Worm (Caenorhabditis elegans): ENCODE results near the gene alh-4.

The alh-4 gene

DNA sequence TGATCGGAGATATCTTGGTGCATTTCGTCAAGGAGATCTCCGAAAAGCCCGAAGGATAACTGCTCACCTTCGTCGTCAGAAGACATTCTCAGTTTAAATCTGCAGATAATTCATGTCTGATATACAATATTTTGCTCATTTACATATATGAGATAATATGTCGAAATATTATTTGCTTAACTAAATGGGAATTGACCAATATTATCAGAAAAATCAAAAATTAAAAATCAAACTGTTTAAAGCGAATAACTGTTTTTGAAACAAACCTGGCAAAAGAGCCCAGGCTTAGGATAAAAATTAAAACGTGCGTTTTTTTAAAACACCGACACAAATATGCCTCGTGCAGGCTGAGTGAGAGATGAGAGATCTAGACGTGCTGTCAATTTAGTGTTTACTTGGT, 11.9 kb upstream of the alh-4 start, which contains the start of gene T05H4.15:
T05H4.15 (minus strand) TSS at position 101 of the 400 bp plus-strand sequence.
- no peak for TF ChIP-seq cnd-1 (tag; optimal IDR thresholded peaks at IDR 0.05)
- TF ChIP-seq bed-3 (GFP tag; optimal IDR thresholded peaks at IDR 0.05) = no peak
- no peak for TF ChIP-seq nhr-28 (tag; optimal IDR thresholded peaks at IDR 0.05)
- TF ChIP-seq ceh-43 (GFP tag; optimal IDR thresholded peaks at IDR 0.05) = no peak
- TF ChIP-seq ceh-83 (GFP tag; optimal IDR thresholded peaks at IDR 0.05) = no peak
- TF ChIP-seq blmp-1 (tag; optimal IDR thresholded peaks at IDR 0.05) = no peak

ce11 chrV:6438601-6439000, 8.9 kb upstream of the alh-4 start, which contains the start of gene T05H4.4:
TSS of gene T05H4.4 (plus strand) at chrV:6438901.
- TF ChIP-seq nhr-76 (tag; optimal IDR thresholded peaks at IDR 0.05) = no peak
- TF ChIP-seq cnd-1 (tag; optimal IDR thresholded peaks at IDR 0.05) = no peak
- TF ChIP-seq ham-2 (GFP tag; optimal IDR thresholded peaks at IDR 0.05) = no peak
- TF ChIP-seq tbx-8 (GFP tag; optimal IDR thresholded peaks at IDR 0.05) = no peak
- TF ChIP-seq nhr-28 (tag; optimal IDR thresholded peaks at IDR 0.05) = no peak
- no peak for TF ChIP-seq mls-2 (tag; optimal IDR thresholded peaks at IDR 0.05)
- no peak for TF ChIP-seq ceh-39 (tag; optimal IDR thresholded peaks at IDR 0.05)
- TF ChIP-seq ceh-43 (GFP tag; optimal IDR thresholded peaks at IDR 0.05) = no peak
- TF ChIP-seq lin-13 (tag; optimal IDR thresholded peaks at IDR 0.05) = no peak
- no peak for TF ChIP-seq drap-1 (GFP tag; optimal IDR thresholded peaks at IDR 0.05)
- no peak for TF ChIP-seq nhr-237 (tag; optimal IDR thresholded peaks at IDR 0.05)
- TF ChIP-seq bed-3 (GFP tag; optimal IDR thresholded peaks at IDR 0.05) = no peak
- TF ChIP-seq unc-62 (GFP tag; optimal IDR thresholded peaks at IDR 0.05) = no peak

- TF ChIP-seq mab-5 (tag; optimal IDR thresholded peaks at IDR 0.05) = no peak
- no peak for TF ChIP-seq mep-1 (tag; optimal IDR thresholded peaks at IDR 0.05)
- TF ChIP-seq ham-2 (GFP tag; optimal IDR thresholded peaks at IDR 0.05) = no peak
- no peak for TF ChIP-seq ces-1 (GFP tag; optimal IDR thresholded peaks at IDR 0.05)
- TF ChIP-seq M03D4.4 (tag; optimal IDR thresholded peaks at IDR 0.05) = no peak
- no peak for TF ChIP-seq ztf-11 (tag; optimal IDR thresholded peaks at IDR 0.05)
- TF ChIP-seq drap-1 (GFP tag; optimal IDR thresholded peaks at IDR 0.05) = no peak
- TF ChIP-seq zip-8 (tag; optimal IDR thresholded peaks at IDR 0.05) = no peak
- TF ChIP-seq flh-1 (GFP tag; optimal IDR thresholded peaks at IDR 0.05) = no peak
- TF ChIP-seq nhr-2 (tag; optimal IDR thresholded peaks at IDR 0.05) = no peak
- TF ChIP-seq tbx-8 (GFP tag; optimal IDR thresholded peaks at IDR 0.05) = no peak
Measured at ce11 chrV:6436332-6436731, 6.6 kb upstream of the alh-4 start, which contains the start of gene hpo-19. TSS of gene hpo-19 (plus strand) at chrV:6436645.

- TF ChIP-seq lin-13 (tag; optimal IDR thresholded peaks at IDR 0.05) (peak; percentile 9), lsy-2 (tag; optimal IDR thresholded peaks at IDR 0.05) (peak; percentile 84), ces-1 (GFP tag; optimal IDR thresholded peaks at IDR 0.05) (no peak), mep-1 (tag; optimal IDR thresholded peaks at IDR 0.05) (peak; percentile 51), nhr-237 (tag; optimal IDR thresholded peaks at IDR 0.05) (no peak), sptf-1 (tag; optimal IDR thresholded peaks at IDR 0.05) (no peak), hlh-1 (tag; optimal IDR thresholded peaks at IDR 0.05) (peak; percentile 2), pha-4 (tag; optimal IDR thresholded peaks at IDR 0.05) (peak; percentile 8), sem-2 (GFP tag; optimal IDR thresholded peaks at IDR 0.05) (no peak), cnd-1 (tag; optimal IDR thresholded peaks at IDR 0.05) (no peak), flh-1 (GFP tag; optimal IDR thresholded peaks at IDR 0.05) (no peak), nhr-28 (tag; optimal IDR thresholded peaks at IDR 0.05) (no peak), M03D4.4 (tag; optimal IDR thresholded peaks at IDR 0.05) (no peak), lin-32 (GFP tag; optimal IDR thresholded peaks at IDR 0.05) (no peak)
Measured at ce11 chrV:6433446-6434178, 3.9 kb upstream of the alh-4 start, which contains the start of the genes gad-1 and erfa-1. TSS of gene gad-1 (minus strand) at chrV:6433496. TSS of gene erfa-1 (plus strand) at chrV:6434128.

- TF ChIP-seq mep-1 (tag; optimal IDR thresholded peaks at IDR 0.05) = no peak
- TF ChIP-seq cnd-1 (tag; optimal IDR thresholded peaks at IDR 0.05) = no peak
- no peak for TF ChIP-seq drap-1 (GFP tag; optimal IDR thresholded peaks at IDR 0.05)
- TF ChIP-seq lin-32 (GFP tag; optimal IDR thresholded peaks at IDR 0.05) = no peak
- TF ChIP-seq M03D4.4 (tag; optimal IDR thresholded peaks at IDR 0.05) = no peak
- TF ChIP-seq ceh-39 (tag; optimal IDR thresholded peaks at IDR 0.05) = no peak
- TF ChIP-seq ceh-43 (GFP tag; optimal IDR thresholded peaks at IDR 0.05) = no peak
- TF ChIP-seq tbx-8 (GFP tag; optimal IDR thresholded peaks at IDR 0.05) = no peak
- TF ChIP-seq pha-4 (tag; optimal IDR thresholded peaks at IDR 0.05) = no peak
- no peak for TF ChIP-seq nhr-28 (tag; optimal IDR thresholded peaks at IDR 0.05)
- no peak for TF ChIP-seq unc-39 (tag; optimal IDR thresholded peaks at IDR 0.05)
- no peak for TF ChIP-seq sptf-1 (tag; optimal IDR thresholded peaks at IDR 0.05)
- TF ChIP-seq lsy-2 (tag; optimal IDR thresholded peaks at IDR 0.05) = no peak
- no peak for TF ChIP-seq ham-2 (GFP tag; optimal IDR thresholded peaks at IDR 0.05)
Measured at ce11 chrV:6430526-6431371, 1.0 kb upstream of the alh-4 start.

Data from whole organism, mixed stage, embryonic.